Worm (Caenorhabditis elegans) whole organism, young adult: ENCODE measurements around the gene Y116A8C.49.

Experiments
- F57A8.1 ChIP-seq: fragments of 200-800 bp; sonication (Bioruptor generic); optimal IDR thresholded peaks from 2 replicates; lab custom pipeline; 2018; ENCODE audit warnings: mild to moderate bottlenecking, missing genetic modification characterization, moderate library complexity, missing compliant biosample characterization
- lir-1 ChIP-seq: fragments of 200-800 bp; sonication (Bioruptor generic); conservative IDR thresholded peaks from 2 replicates; pipeline ENCODE4 v1.3.6; 2022; ENCODE audit warnings: missing genetic modification reagents, missing genetic modification characterization, missing compliant biosample characterization
- lsy-27 ChIP-seq: sonication (generic microtip); optimal IDR thresholded peaks from 2 replicates; lab custom pipeline; 2017; ENCODE audit warnings: missing genetic modification characterization, mild to moderate bottlenecking, missing compliant biosample characterization, antibody characterized with exemption, missing genotype, borderline replicate concordance; ENCODE audit not compliant: insufficient read depth
- pha-4 ChIP-seq: fragments of 150-350 bp; sonication (generic microtip); optimal IDR thresholded peaks from 2 replicates; lab custom pipeline; 2014; ENCODE audit warnings: missing biosample characterization, missing genetic modification reagents, missing genetic modification characterization

DNA sequence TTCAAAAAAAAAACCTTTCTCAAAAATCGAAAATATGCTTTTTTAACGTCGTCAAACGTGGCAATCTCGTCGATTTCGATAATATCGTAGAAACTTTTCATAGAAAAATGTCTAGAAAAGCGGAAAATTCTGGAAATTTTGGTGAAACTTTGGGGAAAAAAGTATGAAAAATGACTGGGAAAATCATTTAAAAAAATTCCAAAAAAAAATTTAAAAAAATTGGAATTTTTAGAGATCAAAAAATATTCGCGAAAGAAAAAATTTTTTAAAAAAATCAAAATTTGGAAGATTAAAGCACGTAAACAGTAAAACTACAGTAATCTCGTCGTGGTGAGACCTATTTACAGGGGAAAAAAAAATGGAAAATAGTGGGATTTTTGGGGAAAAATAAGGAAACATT lies 8.0 kb upstream of the Y116A8C.49 start, which contains the start of gene Y116A8C.10:
- no peak for TF ChIP-seq lir-1 (GFP tag; lab: Robert Waterston, UW)
- no peak for TF ChIP-seq lsy-27 (tag; lab: Kevin White, UChicago)
- no peak for TF ChIP-seq pha-4 (tag; lab: Kevin White, UChicago)
- TF ChIP-seq F57A8.1 = no peak
